Fruit fly (Drosophila melanogaster) whole organism, embryonic: ENCODE results near the gene CG42366.
A peak's percentile ranks its signal among the peaks of the same experiment; 100 is the strongest.

Experiments
- Abd-B ChIP-seq: fragments of 200-800 bp; sonication (Bioruptor generic); optimal IDR thresholded peaks from 2 replicates; lab custom pipeline; 2018; ENCODE audit warnings: missing biosample characterization, mild to moderate bottlenecking, missing genetic modification characterization, moderate library complexity
- CG10147 ChIP-seq: fragments of 200-800 bp; sonication (Bioruptor generic); optimal IDR thresholded peaks from 2 replicates; lab custom pipeline; 2019; ENCODE audit warnings: missing biosample characterization, mild to moderate bottlenecking, missing genetic modification characterization, moderate library complexity
- CG10267 ChIP-seq: fragments of 200-800 bp; sonication (Bioruptor generic); optimal IDR thresholded peaks from 2 replicates; lab custom pipeline; 2018; ENCODE audit warnings: missing biosample characterization, mild to moderate bottlenecking, missing genetic modification characterization, moderate library complexity
- CG10462 ChIP-seq: fragments of 200-800 bp; sonication (Bioruptor generic); optimal IDR thresholded peaks from 2 replicates; lab custom pipeline; 2016; ENCODE audit warnings: missing biosample characterization, missing genetic modification characterization
- CG11398 ChIP-seq: fragments of 200-800 bp; sonication (Bioruptor generic); optimal IDR thresholded peaks from 2 replicates; lab custom pipeline; 2016; ENCODE audit warnings: missing biosample characterization, missing genetic modification characterization
- CG12299 ChIP-seq: fragments of 200-800 bp; sonication (Bioruptor generic); optimal IDR thresholded peaks from 2 replicates; lab custom pipeline; 2018; ENCODE audit warnings: missing biosample characterization, mild to moderate bottlenecking, missing genetic modification characterization
- CG17361 ChIP-seq: fragments of 200-800 bp; sonication (Bioruptor generic); IDR thresholded peaks from 3 replicates; pipeline ENCODE4 v1.3.6; 2022; ENCODE audit warnings: missing biosample characterization, missing genetic modification characterization
- CG17829 ChIP-seq: fragments of 200-800 bp; optimal IDR thresholded peaks from 2 replicates; lab custom pipeline; 2019; ENCODE audit warnings: missing biosample characterization, mild to moderate bottlenecking, missing genetic modification characterization, moderate library complexity
- CG18011 ChIP-seq: fragments of 200-800 bp; sonication (Bioruptor generic); optimal IDR thresholded peaks from 2 replicates; lab custom pipeline; 2017; ENCODE audit warnings: missing biosample characterization, missing genetic modification characterization, mild to moderate bottlenecking, moderate library complexity, missing genotype
- CG2120 ChIP-seq: fragments of 200-800 bp; sonication (Bioruptor generic); optimal IDR thresholded peaks from 3 replicates; lab custom pipeline; 2016; ENCODE audit warnings: missing biosample characterization, missing genetic modification characterization
- CG2202 ChIP-seq: fragments of 200-800 bp; sonication (Bioruptor generic); optimal IDR thresholded peaks from 2 replicates; lab custom pipeline; 2018; ENCODE audit warnings: missing biosample characterization, mild to moderate bottlenecking, missing genetic modification characterization
- CG3065 ChIP-seq: fragments of 200-800 bp; sonication (Bioruptor generic); optimal IDR thresholded peaks from 2 replicates; lab custom pipeline; 2016; ENCODE audit warnings: missing biosample characterization, missing genetic modification characterization
- CG3281 ChIP-seq: fragments of 200-800 bp; sonication (Bioruptor generic); optimal IDR thresholded peaks from 3 replicates; lab custom pipeline; 2017; ENCODE audit warnings: missing biosample characterization, mild to moderate bottlenecking, missing genetic modification characterization
- CG4820 ChIP-seq: fragments of 200-800 bp; sonication (Bioruptor generic); optimal IDR thresholded peaks from 3 replicates; lab custom pipeline; 2016; ENCODE audit warnings: missing biosample characterization, missing genetic modification characterization
- CG7928 ChIP-seq: fragments of 200-800 bp; sonication (Bioruptor generic); optimal IDR thresholded peaks from 2 replicates; lab custom pipeline; 2017; ENCODE audit warnings: missing biosample characterization, mild to moderate bottlenecking, missing genetic modification characterization
- CG8388 ChIP-seq: fragments of 200-800 bp; sonication (Bioruptor generic); optimal IDR thresholded peaks from 2 replicates; lab custom pipeline; 2019; ENCODE audit warnings: missing biosample characterization, mild to moderate bottlenecking, missing genetic modification characterization, moderate library complexity
- CG9876 ChIP-seq: fragments of 200-800 bp; sonication (Bioruptor generic); optimal IDR thresholded peaks from 2 replicates; lab custom pipeline; 2016; ENCODE audit warnings: missing biosample characterization, missing genetic modification characterization
- CoRest ChIP-seq: fragments of 200-800 bp; sonication (Bioruptor generic); optimal IDR thresholded peaks from 3 replicates; lab custom pipeline; 2018; ENCODE audit warnings: missing biosample characterization, mild to moderate bottlenecking, missing genetic modification characterization, moderate library complexity
- Doc2 ChIP-seq: fragments of 200-800 bp; sonication (Bioruptor generic); IDR thresholded peaks from 2 replicates; pipeline ENCODE4 v1.3.6; 2022; ENCODE audit warnings: missing biosample characterization, missing genetic modification characterization
- E2f1 ChIP-seq: fragments of 200-800 bp; sonication (Bioruptor generic); IDR thresholded peaks from 2 replicates; pipeline ENCODE4 v1.3.6; 2022; ENCODE audit warnings: missing biosample characterization, missing genetic modification characterization
- Elba2 ChIP-seq: fragments of 200-800 bp; sonication (Bioruptor generic); optimal IDR thresholded peaks from 3 replicates; lab custom pipeline; 2016; ENCODE audit warnings: missing biosample characterization, missing genetic modification characterization
- HLHmδ ChIP-seq: fragments of 200-800 bp; sonication (Bioruptor generic); optimal IDR thresholded peaks from 2 replicates; lab custom pipeline; 2018; ENCODE audit warnings: missing biosample characterization, mild to moderate bottlenecking, missing genetic modification characterization, moderate library complexity
- Hmx ChIP-seq: fragments of 200-800 bp; sonication (Bioruptor generic); optimal IDR thresholded peaks from 2 replicates; lab custom pipeline; 2016; ENCODE audit warnings: missing biosample characterization, missing genetic modification characterization
- Hr3 ChIP-seq: fragments of 200-800 bp; sonication (Bioruptor generic); optimal IDR thresholded peaks from 3 replicates; lab custom pipeline; 2016; ENCODE audit warnings: missing biosample characterization, missing genetic modification characterization
- NFAT ChIP-seq: fragments of 200-800 bp; sonication (Bioruptor generic); IDR thresholded peaks from 2 replicates; pipeline ENCODE4 v1.3.6; 2022; ENCODE audit warnings: missing biosample characterization, missing genetic modification characterization
- Nf-YB ChIP-seq: fragments of 200-800 bp; sonication (Bioruptor generic); optimal IDR thresholded peaks from 3 replicates; lab custom pipeline; 2019; ENCODE audit warnings: missing biosample characterization, mild to moderate bottlenecking, missing genetic modification characterization, moderate library complexity
- NfI ChIP-seq: fragments of 200-800 bp; sonication (Bioruptor generic); optimal IDR thresholded peaks from 3 replicates; lab custom pipeline; 2018; ENCODE audit warnings: missing biosample characterization, mild to moderate bottlenecking, missing genetic modification characterization, moderate library complexity
- PHDP ChIP-seq: fragments of 200-800 bp; sonication (Bioruptor generic); optimal IDR thresholded peaks from 3 replicates; lab custom pipeline; 2018; ENCODE audit warnings: missing biosample characterization, mild to moderate bottlenecking, missing genetic modification characterization, moderate library complexity
- Sry-δ ChIP-seq: fragments of 200-800 bp; sonication (Bioruptor generic); optimal IDR thresholded peaks from 2 replicates; lab custom pipeline; 2016; ENCODE audit warnings: missing biosample characterization, missing genetic modification characterization
- Xrp1 ChIP-seq: fragments of 200-800 bp; sonication (Bioruptor generic); IDR thresholded peaks from 2 replicates; pipeline ENCODE4 v1.3.6; 2022; ENCODE audit warnings: missing biosample characterization, missing genetic modification characterization
- ara ChIP-seq: fragments of 200-800 bp; sonication (Bioruptor generic); IDR thresholded peaks from 2 replicates; pipeline ENCODE4 v1.3.6; 2022; ENCODE audit warnings: missing biosample characterization, missing genetic modification characterization
- chif ChIP-seq, 2 experiments: fragments of 200-800 bp; sonication (Bioruptor generic); optimal IDR thresholded peaks; 3 replicates each; lab custom pipeline; 2016; ENCODE audit warnings: missing biosample characterization in 2 of 2, missing genetic modification characterization in 2 of 2
- dimm ChIP-seq: fragments of 200-800 bp; sonication (Bioruptor generic); IDR thresholded peaks from 2 replicates; pipeline ENCODE4 v1.3.6; 2022; ENCODE audit warnings: missing biosample characterization, missing genetic modification characterization
- dysf ChIP-seq: fragments of 200-800 bp; sonication (Bioruptor generic); IDR thresholded peaks from 3 replicates; pipeline ENCODE4 v1.3.6; 2022; ENCODE audit warnings: missing biosample characterization, missing genetic modification characterization
- eve ChIP-seq, 2 experiments: fragments of >200 bp; optimal IDR thresholded peaks; 2 replicates each; lab custom pipeline; 2017; ENCODE audit warnings: missing biosample characterization in 2 of 2, missing genetic modification characterization in 2 of 2
- gce ChIP-seq: fragments of 200-800 bp; sonication (Bioruptor generic); IDR thresholded peaks from 3 replicates; pipeline ENCODE4 v1.3.6; 2022; ENCODE audit warnings: missing biosample characterization, missing genetic modification characterization
- gsb-n ChIP-seq: fragments of 200-800 bp; sonication (Bioruptor generic); optimal IDR thresholded peaks from 3 replicates; lab custom pipeline; 2018; ENCODE audit warnings: missing biosample characterization, mild to moderate bottlenecking, missing genetic modification characterization
- ham ChIP-seq: fragments of 200-800 bp; sonication (Bioruptor generic); IDR thresholded peaks from 2 replicates; pipeline ENCODE4 v1.3.6; 2022; ENCODE audit warnings: missing biosample characterization, missing genetic modification characterization
- hkb ChIP-seq, 2 experiments: fragments of 200-800 bp in 1 of 2; fragments of >200 bp in 1 of 2; sonication (Bioruptor generic) in 1 of 2; IDR thresholded peaks in 1 of 2; optimal IDR thresholded peaks in 1 of 2; 2 replicates each; pipeline versions ENCODE4 v1.3.6 to Lab custom; 2017 to 2022; ENCODE audit warnings: missing biosample characterization in 1 of 2, missing genetic modification characterization in 1 of 2
- jigr1 ChIP-seq: fragments of 200-800 bp; sonication (Bioruptor generic); IDR thresholded peaks from 3 replicates; pipeline ENCODE4 v1.3.6; 2022; ENCODE audit warnings: missing biosample characterization, missing genetic modification characterization
- pho ChIP-seq: fragments of 200-800 bp; sonication (Bioruptor generic); optimal IDR thresholded peaks from 2 replicates; lab custom pipeline; 2016; ENCODE audit warnings: missing biosample characterization, missing genetic modification characterization
- pnt ChIP-seq: fragments of 200-800 bp; sonication (Bioruptor generic); optimal IDR thresholded peaks from 3 replicates; lab custom pipeline; 2016; ENCODE audit warnings: missing biosample characterization, missing genetic modification characterization
- prd ChIP-seq, 3 experiments: fragments of >200 bp in 2 of 3; fragments of 200-800 bp in 1 of 3; sonication (Bioruptor generic) in 1 of 3; optimal IDR thresholded peaks in 2 of 3; IDR thresholded peaks in 1 of 3; 2 replicates in 2 of 3; 3 replicates in 1 of 3; pipeline versions ENCODE4 v1.3.6 to Lab custom; 2017 to 2022; ENCODE audit warnings: missing biosample characterization in 1 of 3, missing genetic modification characterization in 1 of 3
- schlank ChIP-seq: fragments of 200-800 bp; sonication (Bioruptor generic); optimal IDR thresholded peaks from 2 replicates; lab custom pipeline; 2018; ENCODE audit warnings: missing biosample characterization, mild to moderate bottlenecking, missing genetic modification characterization
- scrt ChIP-seq: fragments of 200-800 bp; sonication (Bioruptor generic); optimal IDR thresholded peaks from 2 replicates; lab custom pipeline; 2018; ENCODE audit warnings: missing biosample characterization, mild to moderate bottlenecking, missing genetic modification characterization, moderate library complexity
- sisA ChIP-seq: fragments of 200-800 bp; sonication (Bioruptor generic); IDR thresholded peaks from 2 replicates; pipeline ENCODE4 v1.3.6; 2022; ENCODE audit warnings: missing biosample characterization, missing genetic modification characterization
- sqz ChIP-seq: fragments of 200-800 bp; sonication (Bioruptor generic); optimal IDR thresholded peaks from 3 replicates; lab custom pipeline; 2018; ENCODE audit warnings: missing biosample characterization, mild to moderate bottlenecking, missing genetic modification characterization
- tio ChIP-seq: fragments of 200-800 bp; sonication (Bioruptor generic); optimal IDR thresholded peaks from 2 replicates; lab custom pipeline; 2017; ENCODE audit warnings: missing biosample characterization, missing genetic modification characterization, inconsistent platforms
- wor ChIP-seq: fragments of 200-800 bp; sonication (Bioruptor generic); IDR thresholded peaks from 2 replicates; pipeline ENCODE4 v1.3.6; 2022; ENCODE audit warnings: missing biosample characterization, missing genetic modification characterization

Gene CG42366

dm6 chr2L:9956993-9957652 lies 32.2 kb downstream of the CG42366 start, which contains the start of the genes CG4658 and CG5846 (continued):
- TF ChIP-seq dimm (GFP tag; lab: Robert Waterston, UW) (peak; percentile 76), CG3065 (GFP tag; lab: Kevin White, UChicago) (peak; percentile 89), CG7928 (GFP tag; lab: Kevin White, UChicago) (peak; percentile 49), sqz (GFP tag; lab: Kevin White, UChicago) (peak; percentile 79), CG8388 (GFP tag; lab: Kevin White, UChicago) (peak; percentile 96), Abd-B (GFP tag; lab: Kevin White, UChicago) (peak; percentile 96), CG10267 (peak; percentile 93), CG2202 (tag; lab: Kevin White, UChicago) (peak; percentile 91), scrt (GFP tag; lab: Kevin White, UChicago) (peak; percentile 91), dysf (GFP tag; lab: Robert Waterston, UW) (peak; percentile 95), sisA (GFP tag; lab: Robert Waterston, UW) (peak; percentile 93), Sry-δ (GFP tag; lab: Kevin White, UChicago) (peak; percentile 44), E2f1 (GFP tag; lab: Robert Waterston, UW) (peak; percentile 96), tio (GFP tag; lab: Kevin White, UChicago) (peak; percentile 93), CG10147 (GFP tag; lab: Kevin White, UChicago) (peak; percentile 89), CG12299 (peak; percentile 90), ara (GFP tag; lab: Robert Waterston, UW) (peak; percentile 95), NFAT (peak; percentile 76), CG3281 (GFP tag; lab: Kevin White, UChicago) (peak; percentile 89), CG17829 (peak; percentile 97), pho (GFP tag; lab: Kevin White, UChicago) (peak; percentile 89), ham (GFP tag; lab: Robert Waterston, UW) (peak; percentile 50; the same call in 1 of the 2 replicates), CG10462 (GFP tag; lab: Kevin White, UChicago) (peak; percentile 93), wor (GFP tag; lab: Robert Waterston, UW) (peak; percentile 90), CG4820 (peak; percentile 90), CG2120 (GFP tag; lab: Kevin White, UChicago) (peak; percentile 95), Hr3 (GFP tag; lab: Kevin White, UChicago) (peak; percentile 96), hkb (optimal IDR thresholded peaks at IDR 0.05; lab: Kevin White, UChicago) (no peak), hkb (GFP tag; IDR thresholded peaks at IDR 0.05; lab: Robert Waterston, UW) (peak; percentile 96), PHDP (tag; lab: Kevin White, UChicago) (peak; percentile 97), schlank (tag; lab: Kevin White, UChicago) (peak; percentile 72), CG18011 (GFP tag; lab: Kevin White, UChicago) (peak; percentile 82), Doc2 (peak; percentile 48; the same call in 1 of the 2 replicates), Nf-YB (peak; percentile 83), Xrp1 (GFP tag; lab: Robert Waterston, UW) (peak; percentile 98), chif (GFP tag; optimal IDR thresholded peaks at IDR 0.05; lab: Kevin White, UChicago) (peak; percentile 83 to 92), Elba2 (GFP tag; lab: Kevin White, UChicago) (peak; percentile 61), pnt (GFP tag; lab: Kevin White, UChicago) (peak; percentile 58), jigr1 (peak; percentile 87), CG17361 (GFP tag; lab: Robert Waterston, UW) (peak; percentile 96), CoRest (tag; lab: Kevin White, UChicago) (peak; percentile 96), CG9876 (GFP tag; lab: Kevin White, UChicago) (peak; percentile 50), NfI (GFP tag; lab: Kevin White, UChicago) (peak; percentile 87), eve (GFP tag; optimal IDR thresholded peaks at IDR 0.05; lab: Kevin White, UChicago) (no peak), CG11398 (GFP tag; lab: Kevin White, UChicago) (peak; percentile 78), Hmx (GFP tag; lab: Kevin White, UChicago) (peak; percentile 73), HLHmδ (GFP tag; lab: Kevin White, UChicago) (no peak), gce (peak; percentile 87), prd (optimal IDR thresholded peaks at IDR 0.05; lab: Kevin White, UChicago) (no peak), prd (GFP tag; IDR thresholded peaks at IDR 0.05; lab: Robert Waterston, UW) (peak; percentile 98), gsb-n (tag; lab: Kevin White, UChicago) (peak; percentile 97)
